Worm (Caenorhabditis elegans) whole organism, L3 larva: ENCODE measurements around the gene ZK470.4.

ENCODE experiments used
- aly-2 ChIP-seq: fragments of 150-350 bp; optimal IDR thresholded peaks from 2 replicates; lab custom pipeline; 2014; ENCODE audit warnings: missing biosample characterization, missing genetic modification characterization
- ceh-16 ChIP-seq: sonication (generic microtip); optimal IDR thresholded peaks from 2 replicates; lab custom pipeline; 2017; ENCODE audit warnings: missing biosample characterization, missing genetic modification characterization
- egl-27 ChIP-seq: sonication (generic microtip); optimal IDR thresholded peaks from 4 replicates; lab custom pipeline; 2017; ENCODE audit warnings: missing biosample characterization, missing genetic modification reagents, missing genetic modification characterization
- elt-1 ChIP-seq: fragments of 150-350 bp; optimal IDR thresholded peaks from 2 replicates; lab custom pipeline; 2014; ENCODE audit warnings: missing biosample characterization, missing genetic modification characterization
- eor-1 ChIP-seq, 2 experiments: fragments of 150-350 bp; optimal IDR thresholded peaks; 2 replicates each; lab custom pipeline; 2014 to 2018; ENCODE audit warnings: missing biosample characterization in 2 of 2, missing genetic modification characterization in 2 of 2
- lin-39 ChIP-seq: fragments of 150-350 bp; optimal IDR thresholded peaks from 2 replicates; lab custom pipeline; 2018; ENCODE audit warnings: missing biosample characterization, missing genetic modification reagents, missing genetic modification characterization
- lsy-12 ChIP-seq: sonication (generic microtip); optimal IDR thresholded peaks from 2 replicates; lab custom pipeline; 2016; ENCODE audit warnings: mild to moderate bottlenecking, missing genetic modification characterization, missing compliant biosample characterization
- mdl-1 ChIP-seq: fragments of 150-350 bp; optimal IDR thresholded peaks from 2 replicates; lab custom pipeline; 2014; ENCODE audit warnings: missing biosample characterization, missing genetic modification characterization
- nhr-12 ChIP-seq: fragments of 150-350 bp; optimal IDR thresholded peaks from 2 replicates; lab custom pipeline; 2014; ENCODE audit warnings: missing biosample characterization, missing genetic modification characterization
- pqm-1 ChIP-seq: fragments of 150-350 bp; optimal IDR thresholded peaks from 2 replicates; lab custom pipeline; 2017; ENCODE audit warnings: missing biosample characterization, missing genetic modification characterization, inconsistent platforms
- unc-39 ChIP-seq: sonication (generic microtip); optimal IDR thresholded peaks from 4 replicates; lab custom pipeline; 2017; ENCODE audit warnings: missing biosample characterization, missing genetic modification characterization
- ztf-11 ChIP-seq: fragments of 150-350 bp; optimal IDR thresholded peaks from 2 replicates; lab custom pipeline; 2014; ENCODE audit warnings: missing biosample characterization, missing genetic modification characterization

Gene ZK470.4

DNA sequence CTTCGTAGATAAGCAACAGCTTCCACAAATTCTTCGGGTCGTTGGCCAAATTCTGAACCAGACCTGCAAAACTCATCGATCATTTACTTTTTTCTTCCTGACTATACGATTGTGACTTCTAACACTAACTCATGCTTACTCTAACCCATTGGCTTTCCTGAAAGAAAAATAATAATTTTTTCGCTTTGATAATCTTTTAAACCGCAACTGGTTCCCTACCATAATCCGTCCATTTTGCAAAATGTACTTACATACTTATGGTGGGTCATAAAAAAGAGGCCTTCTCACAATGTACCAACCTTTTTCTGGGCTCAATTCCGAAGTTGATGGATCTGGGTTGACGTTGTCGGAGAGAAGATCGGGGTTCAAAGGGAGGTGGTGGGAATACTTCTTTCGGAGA is 44.6 kb downstream of the ZK470.4 start:
- TF ChIP-seq ztf-11 (tag; lab: Kevin White, UChicago) (no peak), lin-39 (tag; lab: Kevin White, UChicago) (peak; percentile 3), eor-1 (tag; optimal IDR thresholded peaks at IDR 0.05; lab: Kevin White, UChicago) (no peak), aly-2 (tag; lab: Kevin White, UChicago) (no peak), egl-27 (tag; lab: Kevin White, UChicago) (no peak), elt-1 (tag; lab: Kevin White, UChicago) (peak; percentile 47), unc-39 (no peak), nhr-12 (tag; lab: Kevin White, UChicago) (no peak), pqm-1 (tag; lab: Kevin White, UChicago) (no peak), lsy-12 (tag; lab: Kevin White, UChicago) (no peak), ceh-16 (no peak), mdl-1 (tag; lab: Kevin White, UChicago) (no peak)
